Fruit fly (Drosophila melanogaster) whole organism, pupa: Measurements from ENCODE around the gene GATAd.

Source experiments
- CG10348 ChIP-seq: fragments of 200-800 bp; sonication (Bioruptor generic); IDR thresholded peaks from 2 replicates; pipeline ENCODE4 v1.3.6; 2022; ENCODE audit warnings: missing biosample characterization, missing genetic modification characterization
- CG13204 ChIP-seq: fragments of 200-800 bp; sonication (Bioruptor generic); optimal IDR thresholded peaks from 2 replicates; lab custom pipeline; 2018; ENCODE audit warnings: missing biosample characterization, mild to moderate bottlenecking, missing genetic modification characterization, moderate library complexity
- CG8301 ChIP-seq: fragments of 200-800 bp; sonication (Bioruptor generic); optimal IDR thresholded peaks from 2 replicates; lab custom pipeline; 2018; ENCODE audit warnings: missing biosample characterization, mild to moderate bottlenecking, missing genetic modification characterization
- Ets98B ChIP-seq: fragments of 200-800 bp; sonication (Bioruptor generic); IDR thresholded peaks from 2 replicates; pipeline ENCODE4 v1.3.6; 2022; ENCODE audit warnings: missing biosample characterization, missing genetic modification characterization
- Pif1A ChIP-seq: fragments of 200-800 bp; sonication (Bioruptor generic); optimal IDR thresholded peaks from 3 replicates; lab custom pipeline; 2016; ENCODE audit warnings: missing biosample characterization, missing genetic modification characterization
- Pif1B ChIP-seq: fragments of 200-800 bp; sonication (Bioruptor generic); optimal IDR thresholded peaks from 3 replicates; lab custom pipeline; 2016; ENCODE audit warnings: missing biosample characterization, missing genetic modification characterization
- fd96Ca ChIP-seq: fragments of 200-800 bp; sonication (Bioruptor generic); IDR thresholded peaks from 3 replicates; pipeline ENCODE4 v1.3.6; 2022; ENCODE audit warnings: missing biosample characterization, missing genetic modification characterization

DNA sequence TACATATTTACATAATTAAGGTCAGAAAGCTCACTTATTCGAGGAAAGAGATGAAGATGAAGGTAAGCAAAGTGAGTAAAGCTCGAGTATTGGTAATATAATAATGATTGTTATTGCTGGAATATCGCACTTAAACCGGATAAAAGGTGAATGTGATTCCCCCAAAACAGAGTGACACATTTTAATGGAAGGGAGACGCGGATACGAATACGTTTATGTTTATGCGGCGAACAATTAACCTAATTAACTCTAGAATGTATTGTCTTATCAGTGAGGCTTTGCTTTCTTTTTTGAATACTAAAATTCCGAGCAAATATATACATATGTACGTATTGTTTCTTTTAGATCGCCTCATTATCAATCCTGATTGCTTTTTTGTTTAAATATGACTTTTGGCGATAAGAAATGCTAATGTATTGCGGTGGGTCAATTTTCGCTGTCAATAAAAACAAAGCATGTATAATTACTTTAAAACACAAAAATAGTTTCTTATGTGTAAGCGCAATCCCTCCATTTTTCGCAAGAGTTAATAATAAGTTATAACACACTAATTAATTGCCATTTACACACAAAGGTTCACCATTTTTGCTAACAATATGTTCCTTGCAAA lies 27.9 kb upstream of the GATAd start:
- no peak for TF ChIP-seq Pif1B
- no peak for TF ChIP-seq Ets98B (GFP tag; lab: Robert Waterston, UW)
- no peak for TF ChIP-seq fd96Ca (GFP tag; lab: Robert Waterston, UW)
- no peak for TF ChIP-seq CG10348 (GFP tag; lab: Robert Waterston, UW)
- TF ChIP-seq Pif1A (GFP tag; lab: Kevin White, UChicago): no peak
- TF ChIP-seq CG8301 (tag; lab: Kevin White, UChicago): no peak
- TF ChIP-seq CG13204 (GFP tag; lab: Kevin White, UChicago): no peak
